Fruit fly (Drosophila melanogaster): ENCODE results near the gene mRpL20.

mRpL20 gene

dm6 chr3L:13015195-13015822 is 2.4 kb downstream of the mRpL20 start, which contains the start of gene MICAL-like:
Gene MICAL-like (minus strand): TSS chr3L:13015332.
- TF ChIP-seq Mnt (GFP tag; optimal IDR thresholded peaks at IDR 0.05) (no peak), Crg-1 (GFP tag; optimal IDR thresholded peaks at IDR 0.05) (peak; percentile 24), CG11617 (GFP tag; optimal IDR thresholded peaks at IDR 0.05) (no peak), toe (GFP tag; optimal IDR thresholded peaks at IDR 0.05) (peak; percentile 53), CG5204 (GFP tag; optimal IDR thresholded peaks at IDR 0.05) (no peak), CG7101 (tag; optimal IDR thresholded peaks at IDR 0.05) (no peak), CG7045 (GFP tag; optimal IDR thresholded peaks at IDR 0.05) (no peak), CG1620 (GFP tag; optimal IDR thresholded peaks at IDR 0.05) (no peak), Hr96 (GFP tag; optimal IDR thresholded peaks at IDR 0.05) (peak; percentile 58), CG12768 (GFP tag; optimal IDR thresholded peaks at IDR 0.05) (no peak), pad (GFP tag; optimal IDR thresholded peaks at IDR 0.05) (no peak), bab1 (GFP tag; optimal IDR thresholded peaks at IDR 0.05) (no peak), kay (GFP tag; ENCODE audit: borderline replicate concordance) (peak; percentile 94)

dm6 chr3L:13014693-13015092 is 3.0 kb downstream of the mRpL20 start:
- TF ChIP-seq CG7101 (tag; optimal IDR thresholded peaks at IDR 0.05), result no peak
- TF ChIP-seq CG12768 (GFP tag; optimal IDR thresholded peaks at IDR 0.05), result no peak
- no peak for TF ChIP-seq kay (GFP tag; ENCODE audit: borderline replicate concordance)
- no peak for TF ChIP-seq Clk (GFP tag; optimal IDR thresholded peaks at IDR 0.05)
- no peak for TF ChIP-seq bab1 (GFP tag; optimal IDR thresholded peaks at IDR 0.05)
- no peak for TF ChIP-seq ovo (GFP tag; optimal IDR thresholded peaks at IDR 0.05)
- TF ChIP-seq cic (GFP tag; optimal IDR thresholded peaks at IDR 0.05), result no peak
- no peak for TF ChIP-seq CG5204 (GFP tag; optimal IDR thresholded peaks at IDR 0.05)
- no peak for TF ChIP-seq toe (GFP tag; optimal IDR thresholded peaks at IDR 0.05)
- TF ChIP-seq CG33017 (tag; optimal IDR thresholded peaks at IDR 0.05), result no peak
- TF ChIP-seq pad (GFP tag; optimal IDR thresholded peaks at IDR 0.05), result no peak
- TF ChIP-seq Crg-1 (GFP tag; optimal IDR thresholded peaks at IDR 0.05), result no peak
- TF ChIP-seq Mnt (GFP tag; optimal IDR thresholded peaks at IDR 0.05), result no peak
- no peak for TF ChIP-seq CG11617 (GFP tag; optimal IDR thresholded peaks at IDR 0.05)
- no peak for TF ChIP-seq tj (GFP tag; optimal IDR thresholded peaks at IDR 0.05)
- no peak for TF ChIP-seq cnc (optimal IDR thresholded peaks at IDR 0.05)

dm6 chr3L:13011511-13011910 is 6.2 kb downstream of the mRpL20 start, which contains the start of gene Cul6:
Gene Cul6 (minus strand): TSS chr3L:13011685.
- TF ChIP-seq CG14711 (tag; optimal IDR thresholded peaks at IDR 0.05) (no peak), Hr96 (GFP tag; optimal IDR thresholded peaks at IDR 0.05) (no peak), Crg-1 (GFP tag; optimal IDR thresholded peaks at IDR 0.05) (no peak), Clk (GFP tag; optimal IDR thresholded peaks at IDR 0.05) (no peak), Mnt (GFP tag; optimal IDR thresholded peaks at IDR 0.05) (no peak), tj (GFP tag; optimal IDR thresholded peaks at IDR 0.05) (no peak), CG5204 (GFP tag; optimal IDR thresholded peaks at IDR 0.05) (no peak), CG7045 (GFP tag; optimal IDR thresholded peaks at IDR 0.05) (no peak), cnc (optimal IDR thresholded peaks at IDR 0.05) (no peak), toe (GFP tag; optimal IDR thresholded peaks at IDR 0.05) (no peak), CG11617 (GFP tag; optimal IDR thresholded peaks at IDR 0.05) (no peak), CG7101 (tag; optimal IDR thresholded peaks at IDR 0.05) (peak; percentile 11), pad (GFP tag; optimal IDR thresholded peaks at IDR 0.05) (no peak), CG12768 (GFP tag; optimal IDR thresholded peaks at IDR 0.05) (no peak), CG1620 (GFP tag; optimal IDR thresholded peaks at IDR 0.05) (no peak), cic (GFP tag; optimal IDR thresholded peaks at IDR 0.05) (no peak), ovo (GFP tag; optimal IDR thresholded peaks at IDR 0.05) (no peak), bab1 (GFP tag; optimal IDR thresholded peaks at IDR 0.05) (peak; percentile 8), kay (GFP tag; ENCODE audit: borderline replicate concordance) (peak; percentile 16)

- TF ChIP-seq tj (GFP tag; optimal IDR thresholded peaks at IDR 0.05) (no peak), cic (GFP tag; optimal IDR thresholded peaks at IDR 0.05) (no peak), CG33017 (tag; optimal IDR thresholded peaks at IDR 0.05) (no peak), CG5204 (GFP tag; optimal IDR thresholded peaks at IDR 0.05) (no peak), CG7101 (tag; optimal IDR thresholded peaks at IDR 0.05) (no peak), CG7045 (GFP tag; optimal IDR thresholded peaks at IDR 0.05) (no peak), CG14711 (tag; optimal IDR thresholded peaks at IDR 0.05) (peak; percentile 40), Clk (GFP tag; optimal IDR thresholded peaks at IDR 0.05) (no peak), Hr96 (GFP tag; optimal IDR thresholded peaks at IDR 0.05) (no peak), pad (GFP tag; optimal IDR thresholded peaks at IDR 0.05) (no peak), Crg-1 (GFP tag; optimal IDR thresholded peaks at IDR 0.05) (no peak), Mnt (GFP tag; optimal IDR thresholded peaks at IDR 0.05) (no peak), cnc (optimal IDR thresholded peaks at IDR 0.05) (no peak), bab1 (GFP tag; optimal IDR thresholded peaks at IDR 0.05) (peak; percentile 34), kay (GFP tag; ENCODE audit: borderline replicate concordance) (peak; percentile 55)
These were observed 9.7 kb downstream of the mRpL20 start for dm6 chr3L:13007946-13008462.

dm6 chr3L:13006490-13006889 is 11.2 kb downstream of the mRpL20 start, which contains the start of gene CG11263:
Gene CG11263 (plus strand): TSS chr3L:13006817.
- TF ChIP-seq CG7101 (tag; optimal IDR thresholded peaks at IDR 0.05), result peak; percentile 3
- TF ChIP-seq CG1620 (GFP tag; optimal IDR thresholded peaks at IDR 0.05), result no peak
- TF ChIP-seq cnc (optimal IDR thresholded peaks at IDR 0.05), result no peak
- TF ChIP-seq toe (GFP tag; optimal IDR thresholded peaks at IDR 0.05), result no peak

- no peak for TF ChIP-seq Mnt (GFP tag; optimal IDR thresholded peaks at IDR 0.05)
- TF ChIP-seq CG7045 (GFP tag; optimal IDR thresholded peaks at IDR 0.05), result no peak
- TF ChIP-seq CG14711 (tag; optimal IDR thresholded peaks at IDR 0.05), result no peak
- TF ChIP-seq Hr96 (GFP tag; optimal IDR thresholded peaks at IDR 0.05), result no peak
- TF ChIP-seq Crg-1 (GFP tag; optimal IDR thresholded peaks at IDR 0.05), result no peak
- no peak for TF ChIP-seq cic (GFP tag; optimal IDR thresholded peaks at IDR 0.05)
These were observed 22.8 kb downstream of the mRpL20 start, which contains the start of gene CG11262 for dm6 chr3L:12994835-12995234. Gene CG11262 (plus strand): TSS chr3L:12995135.

All from whole organism, adult.